Worm (Caenorhabditis elegans) whole organism, L3 larva: ENCODE data around the gene fbxa-183.

ENCODE experiments used
- R02D3.7 ChIP-seq: fragments of 150-350 bp; optimal IDR thresholded peaks from 2 replicates; lab custom pipeline; 2014; ENCODE audit warnings: missing biosample characterization, missing genetic modification characterization
- ama-1 ChIP-seq: fragments of 150-350 bp; optimal IDR thresholded peaks from 2 replicates; lab custom pipeline; 2018
- ceh-16 ChIP-seq: sonication (generic microtip); optimal IDR thresholded peaks from 2 replicates; lab custom pipeline; 2017; ENCODE audit warnings: missing biosample characterization, missing genetic modification characterization
- ceh-28 ChIP-seq: fragments of 150-350 bp; optimal IDR thresholded peaks from 2 replicates; lab custom pipeline; 2014; ENCODE audit warnings: missing biosample characterization, missing genetic modification reagents, missing genetic modification characterization
- ceh-82 ChIP-seq: fragments of 150-350 bp; optimal IDR thresholded peaks from 2 replicates; lab custom pipeline; 2014; ENCODE audit warnings: missing biosample characterization, missing genetic modification characterization
- ceh-9 ChIP-seq: sonication (generic microtip); optimal IDR thresholded peaks from 2 replicates; lab custom pipeline; 2018; ENCODE audit warnings: missing biosample characterization, missing genetic modification characterization
- daf-12 ChIP-seq: fragments of 150-350 bp; optimal IDR thresholded peaks from 2 replicates; lab custom pipeline; 2014; ENCODE audit warnings: missing biosample characterization, missing genetic modification reagents, missing genetic modification characterization
- egl-5 ChIP-seq: fragments of 150-350 bp; optimal IDR thresholded peaks from 2 replicates; lab custom pipeline; 2017; ENCODE audit warnings: missing biosample characterization, missing genetic modification reagents, missing genetic modification characterization, inconsistent platforms
- elt-1 ChIP-seq: fragments of 150-350 bp; optimal IDR thresholded peaks from 2 replicates; lab custom pipeline; 2014; ENCODE audit warnings: missing biosample characterization, missing genetic modification characterization
- elt-2 ChIP-seq: sonication (generic microtip); optimal IDR thresholded peaks from 2 replicates; lab custom pipeline; 2016; ENCODE audit warnings: missing genetic modification reagents, mild to moderate bottlenecking, missing genetic modification characterization, missing compliant biosample characterization
- fkh-10 ChIP-seq: sonication (generic microtip); optimal IDR thresholded peaks from 2 replicates; lab custom pipeline; 2017; ENCODE audit warnings: missing biosample characterization, missing genetic modification reagents, missing genetic modification characterization
- fkh-2 ChIP-seq: fragments of 150-350 bp; optimal IDR thresholded peaks from 2 replicates; lab custom pipeline; 2014; ENCODE audit warnings: missing biosample characterization, missing genetic modification reagents, missing genetic modification characterization
- fos-1 ChIP-seq: fragments of 150-350 bp; optimal IDR thresholded peaks from 2 replicates; lab custom pipeline; 2014; ENCODE audit warnings: missing biosample characterization, missing genetic modification characterization
- hmg-11 ChIP-seq: sonication (generic microtip); optimal IDR thresholded peaks from 2 replicates; lab custom pipeline; 2016; ENCODE audit warnings: missing genetic modification characterization, missing compliant biosample characterization
- lin-15B ChIP-seq: fragments of 150-350 bp; optimal IDR thresholded peaks from 2 replicates; lab custom pipeline; 2014; ENCODE audit warnings: missing biosample characterization, missing genetic modification characterization
- lin-39 ChIP-seq: fragments of 150-350 bp; optimal IDR thresholded peaks from 2 replicates; lab custom pipeline; 2018; ENCODE audit warnings: missing biosample characterization, missing genetic modification reagents, missing genetic modification characterization
- lsy-12 ChIP-seq: sonication (generic microtip); optimal IDR thresholded peaks from 2 replicates; lab custom pipeline; 2016; ENCODE audit warnings: mild to moderate bottlenecking, missing genetic modification characterization, missing compliant biosample characterization
- mml-1 ChIP-seq: fragments of 150-350 bp; sonication (generic microtip); optimal IDR thresholded peaks from 3 replicates; lab custom pipeline; 2014; ENCODE audit warnings: missing biosample characterization, missing genetic modification characterization
- nfya-1 ChIP-seq: sonication (generic microtip); optimal IDR thresholded peaks from 2 replicates; lab custom pipeline; 2017; ENCODE audit warnings: missing genetic modification characterization, mild to moderate bottlenecking, missing compliant biosample characterization, antibody characterized with exemption, moderate library complexity; ENCODE audit not compliant: insufficient read depth
- nhr-12 ChIP-seq: fragments of 150-350 bp; optimal IDR thresholded peaks from 2 replicates; lab custom pipeline; 2014; ENCODE audit warnings: missing biosample characterization, missing genetic modification characterization
- nhr-23 ChIP-seq: fragments of 150-350 bp; optimal IDR thresholded peaks from 2 replicates; lab custom pipeline; 2014; ENCODE audit warnings: missing biosample characterization, missing genetic modification reagents, missing genetic modification characterization
- nhr-25 ChIP-seq: sonication (generic microtip); optimal IDR thresholded peaks from 2 replicates; lab custom pipeline; 2017; ENCODE audit warnings: missing biosample characterization, missing genetic modification characterization
- nhr-43 ChIP-seq: sonication (generic microtip); optimal IDR thresholded peaks from 2 replicates; lab custom pipeline; 2016; ENCODE audit warnings: mild to moderate bottlenecking, missing genetic modification characterization, missing compliant biosample characterization; ENCODE audit not compliant: poor library complexity, severe bottlenecking
- nhr-67 ChIP-seq: fragments of 150-350 bp; optimal IDR thresholded peaks from 2 replicates; lab custom pipeline; 2014; ENCODE audit warnings: missing biosample characterization, missing genetic modification characterization
- nhr-76 ChIP-seq: fragments of 150-350 bp; sonication (generic microtip); optimal IDR thresholded peaks from 5 replicates; lab custom pipeline; 2014; ENCODE audit warnings: missing biosample characterization, missing genetic modification characterization
- nhr-77 ChIP-seq: fragments of 150-350 bp; optimal IDR thresholded peaks from 2 replicates; lab custom pipeline; 2014; ENCODE audit warnings: missing biosample characterization, missing genetic modification characterization
- pha-4 ChIP-seq: fragments of 150-350 bp; optimal IDR thresholded peaks from 2 replicates; lab custom pipeline; 2014; ENCODE audit warnings: missing biosample characterization, missing genetic modification reagents, missing genetic modification characterization
- pqm-1 ChIP-seq: fragments of 150-350 bp; optimal IDR thresholded peaks from 2 replicates; lab custom pipeline; 2017; ENCODE audit warnings: missing biosample characterization, missing genetic modification characterization, inconsistent platforms
- sea-2 ChIP-seq: fragments of 150-350 bp; sonication (generic microtip); optimal IDR thresholded peaks from 4 replicates; lab custom pipeline; 2014; ENCODE audit warnings: missing biosample characterization, missing genetic modification reagents, missing genetic modification characterization
- skn-1 ChIP-seq: fragments of 150-350 bp; optimal IDR thresholded peaks from 2 replicates; lab custom pipeline; 2014; ENCODE audit warnings: missing biosample characterization, missing genetic modification characterization
- snpc-4 ChIP-seq: fragments of 150-350 bp; optimal IDR thresholded peaks from 2 replicates; lab custom pipeline; 2014; ENCODE audit warnings: missing biosample characterization, missing genetic modification characterization
- tbx-2 ChIP-seq: sonication (generic microtip); optimal IDR thresholded peaks from 2 replicates; lab custom pipeline; 2016; ENCODE audit warnings: mild to moderate bottlenecking, missing genetic modification characterization, missing compliant biosample characterization
- unc-39 ChIP-seq: sonication (generic microtip); optimal IDR thresholded peaks from 4 replicates; lab custom pipeline; 2017; ENCODE audit warnings: missing biosample characterization, missing genetic modification characterization
- zag-1 ChIP-seq: fragments of 150-350 bp; optimal IDR thresholded peaks from 2 replicates; lab custom pipeline; 2014; ENCODE audit warnings: missing biosample characterization, missing genetic modification characterization

fbxa-183 gene

DNA sequence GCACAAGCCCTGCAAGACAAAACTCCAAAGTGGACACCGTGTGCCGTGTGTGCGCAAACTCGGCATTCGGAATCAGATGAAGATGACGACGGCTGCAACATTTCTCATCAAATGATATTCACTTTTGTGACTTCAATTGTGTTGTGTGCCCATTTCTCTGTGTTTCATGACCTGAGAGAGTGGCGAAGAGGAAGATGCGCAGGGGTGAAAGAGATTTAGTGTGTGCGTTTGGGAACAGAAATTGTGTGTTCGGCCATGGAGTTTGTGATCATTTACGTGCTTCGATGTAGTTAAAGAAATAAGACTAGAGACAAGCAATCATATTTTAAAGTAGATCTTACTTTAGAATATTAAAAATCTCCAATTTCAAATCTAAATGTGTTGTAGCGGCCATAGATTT is 6.1 kb upstream of the fbxa-183 start:
- no peak for TF ChIP-seq lsy-12 (tag; lab: Kevin White, UChicago)
- TF ChIP-seq skn-1 (tag; lab: Kevin White, UChicago): no peak

DNA sequence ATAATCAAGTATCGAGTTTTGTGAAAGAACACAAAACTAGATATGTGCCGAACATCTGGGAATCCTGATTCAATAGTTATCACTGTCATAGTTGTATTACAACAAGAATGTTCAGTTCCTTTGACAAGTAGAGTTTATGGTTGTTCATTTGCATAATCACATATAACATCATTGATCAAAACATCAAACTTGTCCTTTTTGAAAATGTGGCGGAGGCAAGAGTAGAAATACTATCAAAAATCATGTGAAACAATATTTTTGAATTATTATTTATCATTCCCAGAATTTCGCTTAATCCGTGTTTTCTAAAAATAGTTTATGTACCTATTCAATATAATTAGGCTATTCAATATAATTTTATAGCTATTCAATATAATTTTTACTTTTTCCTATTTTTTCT is 2.8 kb upstream of the fbxa-183 start, which contains the start of gene F44E7.7:
Gene F44E7.7 (minus strand): TSS at position 101 of the 400 bp plus-strand sequence.
- no peak for TF ChIP-seq sea-2 (GFP tag; lab: Kevin White, UChicago)
- no peak for TF ChIP-seq snpc-4
- TF ChIP-seq mml-1: no peak
- TF ChIP-seq nhr-43 (tag; lab: Kevin White, UChicago): no peak
- TF ChIP-seq R02D3.7 (tag; lab: Kevin White, UChicago): no peak
- no peak for TF ChIP-seq nfya-1
- no peak for TF ChIP-seq ama-1 (lab: Kevin White, UChicago)
- TF ChIP-seq zag-1 (tag; lab: Kevin White, UChicago): no peak
- no peak for TF ChIP-seq nhr-76 (tag; lab: Kevin White, UChicago)
- no peak for TF ChIP-seq ceh-28
- no peak for TF ChIP-seq pha-4
- no peak for TF ChIP-seq ceh-16 (tag; lab: Kevin White, UChicago)

DNA sequence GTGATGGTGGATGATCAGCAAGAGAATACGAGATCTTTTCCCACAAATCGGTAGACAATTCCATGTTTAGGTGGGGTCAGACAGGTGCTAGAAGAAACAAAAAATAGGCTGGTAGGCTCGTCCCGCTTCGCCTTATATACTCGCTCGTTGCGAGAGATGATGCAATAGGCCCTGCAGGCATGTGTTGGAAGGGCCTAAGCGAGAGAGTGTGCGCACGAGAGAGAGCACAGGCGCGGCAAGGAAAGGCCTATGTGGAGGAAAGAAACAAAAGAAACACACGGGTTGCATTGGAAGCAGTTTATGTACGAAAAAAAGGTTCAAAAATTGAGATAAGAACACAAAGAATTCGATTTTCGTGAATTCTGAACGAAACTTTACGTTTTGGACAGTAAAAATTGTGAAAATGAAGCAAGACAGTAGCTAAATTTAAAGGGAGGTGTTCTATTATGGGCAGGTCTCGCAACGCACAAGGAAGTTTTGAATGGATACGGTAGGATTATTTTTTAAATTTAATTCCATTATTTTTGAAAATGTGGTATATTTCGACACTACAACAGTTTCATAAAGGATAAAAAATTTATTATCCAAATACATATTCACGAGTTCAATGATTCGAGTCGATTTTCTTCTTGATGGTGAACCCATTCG is 1.8 kb downstream of the fbxa-183 start, which contains the start of gene F44E7.5:
Gene F44E7.5 (minus strand): TSS at position 210 of the 648 bp plus-strand sequence.
- TF ChIP-seq skn-1 (tag; lab: Kevin White, UChicago) (peak; percentile 32), pha-4 (peak; percentile 71), pqm-1 (tag; lab: Kevin White, UChicago) (peak; percentile 74), nhr-77 (tag; lab: Kevin White, UChicago) (no peak), lin-15B (tag; lab: Kevin White, UChicago) (peak; percentile 47), nfya-1 (peak; percentile 60), nhr-43 (tag; lab: Kevin White, UChicago) (peak; percentile 5), nhr-25 (tag; lab: Kevin White, UChicago) (peak; percentile 71), ceh-82 (tag; lab: Kevin White, UChicago) (no peak), snpc-4 (peak; percentile 34), ama-1 (lab: Kevin White, UChicago) (peak; percentile 12), elt-2 (tag; lab: Kevin White, UChicago) (peak; percentile 86), hmg-11 (tag; lab: Kevin White, UChicago) (peak; percentile 7), mml-1 (no peak), R02D3.7 (tag; lab: Kevin White, UChicago) (peak; percentile 15), fkh-10 (GFP tag; lab: Kevin White, UChicago) (no peak), fos-1 (tag; lab: Kevin White, UChicago) (no peak), nhr-23 (peak; percentile 76)

DNA sequence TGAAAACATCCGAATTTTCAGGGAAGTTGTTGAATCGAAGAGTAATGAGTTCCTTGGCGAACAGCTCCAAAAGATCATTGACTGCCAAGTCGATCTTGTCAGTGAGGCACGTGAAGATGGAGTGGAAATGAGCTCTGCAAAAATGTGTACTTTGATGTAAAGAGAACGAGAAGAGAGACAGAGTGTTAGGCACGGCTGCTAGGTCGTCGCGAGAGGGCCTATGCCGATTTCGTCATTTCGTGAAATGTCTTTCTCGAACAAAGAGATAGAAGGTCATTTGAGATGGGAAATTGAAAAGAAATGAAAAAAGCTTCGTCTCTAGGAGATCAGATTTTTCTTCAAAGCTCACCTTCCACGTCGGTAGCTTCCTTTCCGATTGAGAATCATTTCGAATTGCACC is 2.6 kb downstream of the fbxa-183 start:
- no peak for TF ChIP-seq nhr-12 (tag; lab: Kevin White, UChicago)

DNA sequence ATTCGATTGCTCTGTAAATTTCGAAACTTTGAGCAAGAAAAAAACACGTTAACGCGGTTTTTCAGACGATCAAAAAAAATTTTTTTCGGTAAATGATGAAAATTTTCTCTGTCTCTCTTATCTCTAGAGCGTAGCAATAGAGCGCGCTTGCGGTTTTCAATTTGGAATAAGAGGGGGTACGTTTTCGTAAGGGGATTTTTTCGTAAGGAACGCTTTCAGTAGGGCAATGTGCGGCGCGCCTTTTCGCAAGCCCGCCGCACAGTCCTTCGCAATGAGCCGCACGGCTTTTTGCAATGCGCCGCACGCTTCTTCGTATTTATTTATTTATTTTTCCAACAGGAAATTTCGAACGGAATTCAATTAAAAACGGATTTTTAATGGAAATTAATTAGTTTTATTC is 5.6 kb downstream of the fbxa-183 start, which contains the start of gene F44E7.4:
Gene F44E7.4 (minus strand): TSS at position 13 of the 400 bp plus-strand sequence.
- peak; percentile 21 for TF ChIP-seq elt-2 (tag; lab: Kevin White, UChicago)
- TF ChIP-seq ceh-28: peak; percentile 26
- TF ChIP-seq snpc-4: peak; percentile 20
- peak; percentile 47 for TF ChIP-seq lin-39 (tag; lab: Kevin White, UChicago)
- peak; percentile 41 for TF ChIP-seq nhr-23
- peak; percentile 58 for TF ChIP-seq pha-4
- peak; percentile 16 for TF ChIP-seq nhr-25 (tag; lab: Kevin White, UChicago)
- peak; percentile 76 for TF ChIP-seq lin-15B (tag; lab: Kevin White, UChicago)
- TF ChIP-seq nfya-1: peak; percentile 58

DNA sequence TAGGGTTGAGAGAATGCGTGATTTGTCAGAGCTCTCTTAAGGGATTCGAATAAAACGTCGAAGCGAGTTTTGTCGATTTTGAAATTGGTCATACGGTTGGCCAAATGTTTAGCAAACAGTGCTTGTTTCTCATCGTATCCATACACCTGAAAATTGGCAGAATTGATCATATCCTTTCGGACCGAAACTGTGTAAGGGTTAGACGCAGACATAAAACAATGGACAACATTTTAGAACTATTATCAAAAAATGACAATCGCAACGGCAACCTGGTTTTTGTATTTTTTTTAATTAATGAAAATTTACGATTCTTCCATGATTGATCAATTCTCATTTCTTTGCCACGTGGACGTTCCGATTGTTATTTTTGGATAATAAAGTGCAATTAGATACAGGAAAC is 8.4 kb downstream of the fbxa-183 start:
- TF ChIP-seq ceh-16 (tag; lab: Kevin White, UChicago): no peak
- TF ChIP-seq ceh-9 (tag; lab: Kevin White, UChicago): no peak
- no peak for TF ChIP-seq unc-39 (tag; lab: Kevin White, UChicago)
- no peak for TF ChIP-seq daf-12 (tag; lab: Kevin White, UChicago)
- no peak for TF ChIP-seq nhr-67 (tag; lab: Kevin White, UChicago)
- no peak for TF ChIP-seq egl-5 (tag; lab: Kevin White, UChicago)
- TF ChIP-seq fkh-2 (tag; lab: Kevin White, UChicago): no peak
- no peak for TF ChIP-seq snpc-4
- TF ChIP-seq elt-1 (tag; lab: Kevin White, UChicago): no peak
- TF ChIP-seq hmg-11 (tag; lab: Kevin White, UChicago): no peak
- TF ChIP-seq tbx-2 (tag; lab: Kevin White, UChicago): no peak
